Worm (Caenorhabditis elegans): Measurements from ENCODE around the gene F08D12.4.

ce11 chrII:2780804-2781203 lies 2.9 kb downstream of the F08D12.4 start:
- TF ChIP-seq tra-4 (tag; optimal IDR thresholded peaks at IDR 0.05) (no peak), aly-1 (tag; optimal IDR thresholded peaks at IDR 0.05) (no peak), ama-1 (optimal IDR thresholded peaks at IDR 0.05) (no peak), B0310.2 (tag; optimal IDR thresholded peaks at IDR 0.05) (no peak), ceh-36 (tag; optimal IDR thresholded peaks at IDR 0.05) (no peak), tbx-37 (GFP tag; conservative IDR thresholded peaks at IDR 0.05) (no peak), F13C5.2 (tag; optimal IDR thresholded peaks at IDR 0.05) (no peak), ets-7 (tag; optimal IDR thresholded peaks at IDR 0.05) (no peak), flt-1 (GFP tag; IDR thresholded peaks at IDR 0.05) (no peak), hmg-4 (GFP tag; optimal IDR thresholded peaks at IDR 0.05) (no peak), scrt-1 (GFP tag; IDR thresholded peaks at IDR 0.05) (no peak)

Data from whole organism, early embryonic.